Fruit fly (Drosophila melanogaster) whole organism, embryonic: ENCODE measurements around the gene amrt.

Source experiments
- CG16815 ChIP-seq: fragments of 200-800 bp; sonication (Bioruptor generic); optimal IDR thresholded peaks from 3 replicates; lab custom pipeline; 2017; ENCODE audit warnings: missing biosample characterization, mild to moderate bottlenecking, missing genetic modification characterization
- mld ChIP-seq: fragments of 200-800 bp; sonication (Bioruptor generic); IDR thresholded peaks from 3 replicates; pipeline ENCODE4 v1.3.6; 2022; ENCODE audit warnings: missing biosample characterization, missing genetic modification characterization; ENCODE audit not compliant: partially characterized antibody
- so ChIP-seq: fragments of 200-800 bp; sonication (Bioruptor generic); IDR thresholded peaks from 3 replicates; pipeline ENCODE4 v1.3.6; 2022; ENCODE audit warnings: missing biosample characterization, missing genetic modification characterization

DNA sequence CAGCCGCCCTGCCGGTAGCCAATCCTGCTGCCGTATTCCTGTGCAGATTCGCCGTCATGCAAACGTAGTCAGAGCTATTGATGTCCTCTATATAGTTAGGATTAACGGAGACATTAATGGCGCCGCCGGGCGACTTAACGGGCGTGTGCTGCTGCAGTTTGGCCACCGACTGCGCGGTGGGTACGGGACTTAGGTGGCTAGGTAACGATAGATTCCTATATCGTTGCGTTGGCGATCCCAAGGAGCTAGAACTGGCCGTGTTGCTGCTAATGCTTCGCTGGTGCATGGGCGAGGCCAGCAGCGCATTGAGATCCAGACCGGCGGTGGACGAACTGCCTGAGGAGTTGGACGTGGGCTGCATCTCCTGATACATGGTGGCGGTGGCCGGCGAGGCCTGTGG is 46.6 kb downstream of the amrt start:
- TF ChIP-seq so (GFP tag; lab: Robert Waterston, UW) (no peak), mld (GFP tag; lab: Robert Waterston, UW) (no peak), CG16815 (GFP tag; lab: Kevin White, UChicago) (no peak)
